Worm (Caenorhabditis elegans) whole organism, L4 larva: ENCODE results near the gene F40G12.4.

Source experiments
- D1046.2 ChIP-seq: fragments of 200-800 bp; sonication (Bioruptor generic); IDR thresholded peaks from 2 replicates; pipeline ENCODE4 v1.3.6; 2022; ENCODE audit warnings: missing genetic modification characterization, missing compliant biosample characterization
- F26F4.8 ChIP-seq: fragments of 200-800 bp; sonication (Bioruptor generic); conservative IDR thresholded peaks from 2 replicates; pipeline ENCODE4 v1.3.6; 2022; ENCODE audit warnings: missing genetic modification characterization, missing compliant biosample characterization
- F44E2.7 ChIP-seq: fragments of 200-800 bp; sonication (Bioruptor generic); IDR thresholded peaks from 2 replicates; pipeline ENCODE4 v2.1.2; 2022; ENCODE audit warnings: missing genetic modification characterization, missing compliant biosample characterization
- F49E8.2 ChIP-seq: sonication (generic microtip); optimal IDR thresholded peaks from 2 replicates; lab custom pipeline; 2016; ENCODE audit warnings: missing compliant biosample characterization, mild to moderate bottlenecking, missing genetic modification characterization, borderline replicate concordance
- R02D3.7 ChIP-seq: fragments of 150-350 bp; sonication (generic microtip); optimal IDR thresholded peaks from 3 replicates; lab custom pipeline; 2014; ENCODE audit warnings: missing biosample characterization, missing genetic modification characterization
- T20F7.1 ChIP-seq: fragments of 200-800 bp; sonication (Bioruptor generic); optimal IDR thresholded peaks from 2 replicates; lab custom pipeline; 2018; ENCODE audit warnings: mild to moderate bottlenecking, missing genetic modification characterization, missing compliant biosample characterization
- T26A8.4 ChIP-seq: fragments of 200-800 bp; sonication (Bioruptor generic); IDR thresholded peaks from 2 replicates; pipeline ENCODE4 v1.3.6; 2022; ENCODE audit warnings: missing genetic modification characterization, missing compliant biosample characterization
- Y105C5A.15 ChIP-seq: fragments of 200-800 bp; sonication (Bioruptor generic); IDR thresholded peaks from 2 replicates; pipeline ENCODE4 v1.3.6; 2022; ENCODE audit warnings: missing genetic modification characterization, missing compliant biosample characterization
- Y5F2A.4 ChIP-seq: fragments of 200-800 bp; sonication (Bioruptor generic); optimal IDR thresholded peaks from 2 replicates; lab custom pipeline; 2018; ENCODE audit warnings: mild to moderate bottlenecking, missing genetic modification characterization, missing compliant biosample characterization
- Y75B8A.6 ChIP-seq: fragments of 200-800 bp; sonication (Bioruptor generic); IDR thresholded peaks from 2 replicates; pipeline ENCODE4 v1.3.6; 2022; ENCODE audit warnings: missing genetic modification reagents, missing genetic modification characterization, missing compliant biosample characterization
- ZK337.2 ChIP-seq: fragments of 200-800 bp; sonication (Bioruptor generic); IDR thresholded peaks from 2 replicates; pipeline ENCODE4 v1.3.6; 2022; ENCODE audit warnings: missing genetic modification reagents, missing genetic modification characterization, missing compliant biosample characterization
- aha-1 ChIP-seq: fragments of 150-350 bp; peaks from one replicate; lab custom pipeline; 2014; ENCODE audit warnings: missing biosample characterization, missing genetic modification characterization
- aly-2 ChIP-seq: sonication (generic microtip); optimal IDR thresholded peaks from 2 replicates; lab custom pipeline; 2018; ENCODE audit warnings: missing biosample characterization, missing genetic modification characterization
- ama-1 ChIP-seq: fragments of 150-350 bp; optimal IDR thresholded peaks from 2 replicates; lab custom pipeline; 2014; ENCODE audit warnings: inconsistent platforms, mixed read lengths
- arid-1 ChIP-seq: fragments of 200-800 bp; sonication (Bioruptor generic); conservative IDR thresholded peaks from 2 replicates; pipeline ENCODE4 v1.3.6; 2022; ENCODE audit warnings: missing genetic modification reagents, missing genetic modification characterization, missing compliant biosample characterization
- ceh-28 ChIP-seq: fragments of 150-350 bp; optimal IDR thresholded peaks from 2 replicates; lab custom pipeline; 2014; ENCODE audit warnings: missing biosample characterization, missing genetic modification reagents, missing genetic modification characterization
- ceh-32 ChIP-seq: sonication (generic microtip); optimal IDR thresholded peaks from 2 replicates; lab custom pipeline; 2016; ENCODE audit warnings: mild to moderate bottlenecking, missing genetic modification characterization, missing compliant biosample characterization; ENCODE audit not compliant: poor library complexity
- ceh-44 ChIP-seq: fragments of 200-800 bp; sonication (Bioruptor generic); IDR thresholded peaks from 2 replicates; pipeline ENCODE4 v1.3.6; 2022; ENCODE audit warnings: missing genetic modification reagents, missing genetic modification characterization, missing compliant biosample characterization
- ceh-62 ChIP-seq: sonication (generic microtip); optimal IDR thresholded peaks from 2 replicates; lab custom pipeline; 2017; ENCODE audit warnings: missing biosample characterization, missing genetic modification characterization
- ceh-82 ChIP-seq: sonication (generic microtip); optimal IDR thresholded peaks from 2 replicates; lab custom pipeline; 2017; ENCODE audit warnings: missing biosample characterization, missing genetic modification characterization
- cey-2 ChIP-seq: sonication (generic microtip); optimal IDR thresholded peaks from 3 replicates; lab custom pipeline; 2017; ENCODE audit warnings: missing genetic modification characterization, mild to moderate bottlenecking, missing compliant biosample characterization, antibody characterized with exemption, borderline replicate concordance; ENCODE audit not compliant: insufficient read depth
- daf-12 ChIP-seq: fragments of 150-350 bp; optimal IDR thresholded peaks from 2 replicates; lab custom pipeline; 2014; ENCODE audit warnings: missing biosample characterization, missing genetic modification reagents, missing genetic modification characterization
- dmd-9 ChIP-seq: fragments of 200-800 bp; sonication (Bioruptor generic); IDR thresholded peaks from 2 replicates; pipeline ENCODE4 v1.3.6; 2022; ENCODE audit warnings: missing genetic modification reagents, missing genetic modification characterization, missing compliant biosample characterization
- dpl-1 ChIP-seq: fragments of 150-350 bp; optimal IDR thresholded peaks from 2 replicates; lab custom pipeline; 2014; ENCODE audit warnings: missing biosample characterization, missing genetic modification reagents, missing genetic modification characterization
- lin-1 ChIP-seq: fragments of 200-800 bp; sonication (Bioruptor generic); IDR thresholded peaks from 2 replicates; pipeline ENCODE4 v1.3.6; 2022; ENCODE audit warnings: missing genetic modification reagents, missing genetic modification characterization, missing compliant biosample characterization
- lin-13 ChIP-seq: fragments of 150-350 bp; optimal IDR thresholded peaks from 2 replicates; lab custom pipeline; 2014; ENCODE audit warnings: missing biosample characterization, missing genetic modification reagents, missing genetic modification characterization
- lin-29 ChIP-seq: fragments of 200-800 bp; sonication (Bioruptor generic); IDR thresholded peaks from 2 replicates; pipeline ENCODE4 v1.3.6; 2022; ENCODE audit warnings: missing genetic modification reagents, missing genetic modification characterization, missing compliant biosample characterization
- lin-38 ChIP-seq: fragments of 200-800 bp; sonication (Bioruptor generic); IDR thresholded peaks from 2 replicates; pipeline ENCODE4 v1.3.6; 2022; ENCODE audit warnings: missing genetic modification reagents, missing genetic modification characterization, missing compliant biosample characterization
- madf-5 ChIP-seq, 2 experiments: fragments of 200-800 bp; sonication (Bioruptor generic); IDR thresholded peaks; 2 replicates each; pipeline ENCODE4 v1.3.6; 2022; ENCODE audit warnings: missing compliant biosample characterization in 2 of 2, missing genetic modification characterization in 2 of 2
- mdl-1 ChIP-seq, 2 experiments: fragments of 150-350 bp in 1 of 2; sonication (generic microtip) in 1 of 2; optimal IDR thresholded peaks; 2 replicates each; lab custom pipeline; 2014 to 2017; ENCODE audit warnings: missing biosample characterization in 2 of 2, missing genetic modification characterization in 2 of 2
- mdt-29 ChIP-seq: fragments of 200-800 bp; sonication (Bioruptor generic); IDR thresholded peaks from 2 replicates; pipeline ENCODE4 v1.3.6; 2022; ENCODE audit warnings: missing genetic modification reagents, missing genetic modification characterization, missing compliant biosample characterization
- nhr-102 ChIP-seq: sonication (generic microtip); optimal IDR thresholded peaks from 2 replicates; lab custom pipeline; 2016; ENCODE audit warnings: mild to moderate bottlenecking, missing genetic modification characterization, moderate library complexity, missing compliant biosample characterization
- nhr-25 ChIP-seq: sonication (generic microtip); optimal IDR thresholded peaks from 2 replicates; lab custom pipeline; 2017; ENCODE audit warnings: missing genetic modification characterization, mild to moderate bottlenecking, missing compliant biosample characterization, antibody characterized with exemption, moderate library complexity, borderline replicate concordance; ENCODE audit not compliant: insufficient read depth
- nhr-41 ChIP-seq: fragments of 200-800 bp; sonication (Bioruptor generic); IDR thresholded peaks from 2 replicates; pipeline ENCODE4 v1.3.6; 2022; ENCODE audit warnings: missing genetic modification reagents, missing genetic modification characterization, missing compliant biosample characterization
- nhr-6 ChIP-seq: fragments of 150-350 bp; optimal IDR thresholded peaks from 2 replicates; lab custom pipeline; 2014; ENCODE audit warnings: missing biosample characterization, missing genetic modification characterization
- php-3 ChIP-seq: fragments of 200-800 bp; sonication (Bioruptor generic); IDR thresholded peaks from 2 replicates; pipeline ENCODE4 v1.3.6; 2022; ENCODE audit warnings: missing genetic modification reagents, missing genetic modification characterization, missing compliant biosample characterization
- skn-1 ChIP-seq: fragments of 150-350 bp; optimal IDR thresholded peaks from 2 replicates; lab custom pipeline; 2014; ENCODE audit warnings: missing biosample characterization, missing genetic modification characterization
- spr-1 ChIP-seq: sonication (generic microtip); optimal IDR thresholded peaks from 2 replicates; lab custom pipeline; 2016; ENCODE audit warnings: mild to moderate bottlenecking, missing genetic modification characterization, missing compliant biosample characterization
- spr-3 ChIP-seq: fragments of 200-800 bp; sonication (Bioruptor generic); optimal IDR thresholded peaks from 2 replicates; lab custom pipeline; 2018; ENCODE audit warnings: mild to moderate bottlenecking, missing genetic modification characterization, missing compliant biosample characterization
- tag-97 ChIP-seq: fragments of 200-800 bp; sonication (Bioruptor generic); IDR thresholded peaks from 2 replicates; pipeline ENCODE4 v1.3.6; 2022; ENCODE audit warnings: missing genetic modification characterization, missing compliant biosample characterization
- unc-62 ChIP-seq, 3 experiments: fragments of 150-350 bp in 1 of 3; sonication (generic microtip); optimal IDR thresholded peaks in 2 of 3; peaks in 1 of 3; 1 replicate in 1 of 3; 2 replicates in 2 of 3; lab custom pipeline; 2014 to 2017; ENCODE audit warnings: missing biosample characterization in 3 of 3, missing genetic modification characterization in 3 of 3, missing genetic modification reagents in 3 of 3, missing genotype in 1 of 3
- zag-1 ChIP-seq: fragments of 150-350 bp; optimal IDR thresholded peaks from 2 replicates; lab custom pipeline; 2014; ENCODE audit warnings: missing biosample characterization, missing genetic modification characterization
- zip-2 ChIP-seq: fragments of 150-350 bp; optimal IDR thresholded peaks from 2 replicates; lab custom pipeline; 2014; ENCODE audit warnings: missing biosample characterization, missing genetic modification characterization

F40G12.4 gene

ce11 chrV:14294396-14294795 is 25.9 kb upstream of the F40G12.4 start, which contains the start of gene F14D7.9:
Gene F14D7.9 (plus strand): TSS chrV:14294696.
- no peak for TF ChIP-seq skn-1 (tag; lab: Kevin White, UChicago)
- TF ChIP-seq unc-62 (GFP tag; optimal IDR thresholded peaks at IDR 0.05 in 1 of 2; lab: Kevin White, UChicago): no peak
- no peak for TF ChIP-seq unc-62 (tag; optimal IDR thresholded peaks at IDR 0.05; lab: Kevin White, UChicago)
- TF ChIP-seq php-3 (GFP tag; lab: Robert Waterston, UW): no peak
- TF ChIP-seq ZK337.2: no peak
- no peak for TF ChIP-seq F49E8.2
- TF ChIP-seq D1046.2 (GFP tag; lab: Robert Waterston, UW): no peak
- no peak for TF ChIP-seq nhr-25
- no peak for TF ChIP-seq ceh-44 (GFP tag; lab: Robert Waterston, UW)
- no peak for TF ChIP-seq nhr-6
- no peak for TF ChIP-seq ceh-32 (tag; lab: Kevin White, UChicago)
- TF ChIP-seq ama-1 (lab: Kevin White, UChicago): no peak
- TF ChIP-seq F44E2.7: no peak
- no peak for TF ChIP-seq T20F7.1 (GFP tag; lab: Kevin White, UChicago)
- no peak for TF ChIP-seq F26F4.8 (GFP tag; lab: Robert Waterston, UW)
- TF ChIP-seq madf-5 (GFP tag; IDR thresholded peaks at IDR 0.05; lab: Robert Waterston, UW): no peak
- TF ChIP-seq zip-2 (tag; lab: Kevin White, UChicago): no peak
- no peak for TF ChIP-seq arid-1 (GFP tag; lab: Robert Waterston, UW)
- TF ChIP-seq ceh-28 (tag; lab: Kevin White, UChicago): no peak

ce11 chrV:14293667-14294194 is 25.2 kb upstream of the F40G12.4 start, which contains the start of gene F14D7.2:
Gene F14D7.2 (minus strand): TSS chrV:14293717.
- TF ChIP-seq aha-1 (tag; lab: Kevin White, UChicago) (peak; percentile 4), zip-2 (tag; lab: Kevin White, UChicago) (no peak)

ce11 chrV:14290636-14291035 is 22.1 kb upstream of the F40G12.4 start, which contains the start of gene F14D7.18:
Gene F14D7.18 (minus strand): TSS chrV:14290736.
- no peak for TF ChIP-seq mdt-29 (GFP tag; lab: Robert Waterston, UW)
- no peak for TF ChIP-seq daf-12 (tag; lab: Kevin White, UChicago)
- no peak for TF ChIP-seq lin-1
- no peak for TF ChIP-seq F26F4.8 (GFP tag; lab: Robert Waterston, UW)

ce11 chrV:14289363-14289762 is 20.8 kb upstream of the F40G12.4 start, which contains the start of gene F14D7.1:
Gene F14D7.1 (minus strand): TSS chrV:14289463.
- TF ChIP-seq ceh-62: no peak
- no peak for TF ChIP-seq zag-1 (tag; lab: Kevin White, UChicago)
- TF ChIP-seq php-3 (GFP tag; lab: Robert Waterston, UW): no peak
- TF ChIP-seq lin-13: no peak
- no peak for TF ChIP-seq F49E8.2
- TF ChIP-seq T26A8.4 (GFP tag; lab: Robert Waterston, UW): no peak
- no peak for TF ChIP-seq dmd-9 (GFP tag; lab: Robert Waterston, UW)
- TF ChIP-seq mdl-1 (tag; optimal IDR thresholded peaks at IDR 0.05; lab: Kevin White, UChicago): no peak
- no peak for TF ChIP-seq ceh-82 (tag; lab: Kevin White, UChicago)
- TF ChIP-seq Y75B8A.6: no peak
- no peak for TF ChIP-seq cey-2

ce11 chrV:14285803-14286202 is 17.3 kb upstream of the F40G12.4 start, which contains the start of gene F40G12.11:
Gene F40G12.11 (plus strand): TSS chrV:14286171.
- no peak for TF ChIP-seq ceh-44 (GFP tag; lab: Robert Waterston, UW)
- TF ChIP-seq Y105C5A.15 (GFP tag; lab: Robert Waterston, UW): no peak
- no peak for TF ChIP-seq nhr-102 (tag; lab: Kevin White, UChicago)
- no peak for TF ChIP-seq F26F4.8 (GFP tag; lab: Robert Waterston, UW)
- TF ChIP-seq R02D3.7 (tag; lab: Kevin White, UChicago): no peak
- no peak for TF ChIP-seq zag-1 (tag; lab: Kevin White, UChicago)
- TF ChIP-seq madf-5 (GFP tag; IDR thresholded peaks at IDR 0.05; lab: Robert Waterston, UW): no peak
- no peak for TF ChIP-seq dpl-1 (GFP tag; lab: Kevin White, UChicago)
- no peak for TF ChIP-seq nhr-41 (GFP tag; lab: Robert Waterston, UW)
- no peak for TF ChIP-seq ceh-28 (tag; lab: Kevin White, UChicago)
- no peak for TF ChIP-seq lin-29
- no peak for TF ChIP-seq lin-38 (GFP tag; lab: Robert Waterston, UW)
- TF ChIP-seq ama-1 (lab: Kevin White, UChicago): no peak
- TF ChIP-seq tag-97: no peak
- TF ChIP-seq nhr-25: no peak
- no peak for TF ChIP-seq aly-2 (tag; lab: Kevin White, UChicago)
- no peak for TF ChIP-seq spr-1 (tag; lab: Kevin White, UChicago)
- TF ChIP-seq spr-3 (GFP tag; lab: Kevin White, UChicago): no peak
- TF ChIP-seq Y5F2A.4 (GFP tag; lab: Kevin White, UChicago): no peak
